Fruit fly (Drosophila melanogaster): Measurements from ENCODE around the gene mRpS31.

DNA sequence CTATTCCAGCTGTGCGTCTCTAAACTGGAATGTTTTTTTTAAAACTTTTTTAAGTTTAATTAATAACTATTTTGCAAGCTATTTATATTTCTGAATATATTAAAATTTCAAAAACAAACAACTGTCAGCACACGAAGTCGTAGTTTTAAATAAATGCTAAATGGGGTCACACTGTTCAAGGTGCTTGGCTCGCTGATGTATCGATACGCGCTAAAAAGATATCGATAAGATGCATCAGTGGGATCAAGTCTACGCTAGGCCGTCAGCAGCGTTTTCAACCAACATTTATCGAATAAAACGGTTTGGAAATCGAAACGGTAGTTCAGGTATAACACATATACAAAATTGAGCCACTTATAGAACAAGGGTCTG, 45.9 kb downstream of the mRpS31 start, which contains the start of gene Diap1:
- TF ChIP-seq CG8478 (optimal IDR thresholded peaks at IDR 0.05) (no peak), CTCF (optimal IDR thresholded peaks at IDR 0.05) (peak; percentile 72)
